Worm (Caenorhabditis elegans) whole organism, L4 larva: ENCODE measurements around the gene K08E7.4.

Experiments used
- F26F4.8 ChIP-seq: fragments of 200-800 bp; sonication (Bioruptor generic); conservative IDR thresholded peaks from 2 replicates; pipeline ENCODE4 v1.3.6; 2022; ENCODE audit warnings: missing genetic modification characterization, missing compliant biosample characterization
- F37D6.2 ChIP-seq: sonication (generic microtip); optimal IDR thresholded peaks from 2 replicates; lab custom pipeline; 2016; ENCODE audit warnings: mild to moderate bottlenecking, missing genetic modification characterization, missing compliant biosample characterization
- F44E2.7 ChIP-seq: fragments of 200-800 bp; sonication (Bioruptor generic); IDR thresholded peaks from 2 replicates; pipeline ENCODE4 v2.1.2; 2022; ENCODE audit warnings: missing genetic modification characterization, missing compliant biosample characterization
- F49E8.2 ChIP-seq: sonication (generic microtip); optimal IDR thresholded peaks from 2 replicates; lab custom pipeline; 2016; ENCODE audit warnings: missing compliant biosample characterization, mild to moderate bottlenecking, missing genetic modification characterization, borderline replicate concordance
- R02D3.7 ChIP-seq: fragments of 150-350 bp; sonication (generic microtip); optimal IDR thresholded peaks from 3 replicates; lab custom pipeline; 2014; ENCODE audit warnings: missing biosample characterization, missing genetic modification characterization
- T20F7.1 ChIP-seq: fragments of 200-800 bp; sonication (Bioruptor generic); optimal IDR thresholded peaks from 2 replicates; lab custom pipeline; 2018; ENCODE audit warnings: mild to moderate bottlenecking, missing genetic modification characterization, missing compliant biosample characterization
- Y48G9A.11 ChIP-seq: fragments of 200-800 bp; sonication (Bioruptor generic); IDR thresholded peaks from 2 replicates; pipeline ENCODE4 v1.3.6; 2022; ENCODE audit warnings: missing genetic modification reagents, missing genetic modification characterization, missing compliant biosample characterization
- Y5F2A.4 ChIP-seq: fragments of 200-800 bp; sonication (Bioruptor generic); optimal IDR thresholded peaks from 2 replicates; lab custom pipeline; 2018; ENCODE audit warnings: mild to moderate bottlenecking, missing genetic modification characterization, missing compliant biosample characterization
- ZK337.2 ChIP-seq: fragments of 200-800 bp; sonication (Bioruptor generic); IDR thresholded peaks from 2 replicates; pipeline ENCODE4 v1.3.6; 2022; ENCODE audit warnings: missing genetic modification reagents, missing genetic modification characterization, missing compliant biosample characterization
- aha-1 ChIP-seq: fragments of 150-350 bp; peaks from one replicate; lab custom pipeline; 2014; ENCODE audit warnings: missing biosample characterization, missing genetic modification characterization
- attf-4 ChIP-seq: sonication (generic microtip); optimal IDR thresholded peaks from 3 replicates; lab custom pipeline; 2017; ENCODE audit warnings: missing biosample characterization, missing genetic modification characterization
- ceh-20 ChIP-seq: fragments of 200-800 bp; sonication (Bioruptor generic); IDR thresholded peaks from 2 replicates; pipeline ENCODE4 v1.3.6; 2022; ENCODE audit warnings: missing genetic modification reagents, missing genetic modification characterization, missing compliant biosample characterization
- ceh-32 ChIP-seq: sonication (generic microtip); optimal IDR thresholded peaks from 2 replicates; lab custom pipeline; 2016; ENCODE audit warnings: mild to moderate bottlenecking, missing genetic modification characterization, missing compliant biosample characterization; ENCODE audit not compliant: poor library complexity
- ceh-82 ChIP-seq: sonication (generic microtip); optimal IDR thresholded peaks from 2 replicates; lab custom pipeline; 2017; ENCODE audit warnings: missing biosample characterization, missing genetic modification characterization
- ctbp-1 ChIP-seq: fragments of 200-800 bp; sonication (Bioruptor generic); IDR thresholded peaks from 2 replicates; pipeline ENCODE4 v1.3.6; 2022; ENCODE audit warnings: missing genetic modification reagents, missing genetic modification characterization, missing compliant biosample characterization
- dmd-8 ChIP-seq: fragments of 200-800 bp; sonication (Bioruptor generic); IDR thresholded peaks from 2 replicates; pipeline ENCODE4 v1.3.6; 2022; ENCODE audit warnings: missing genetic modification characterization, missing compliant biosample characterization
- dpl-1 ChIP-seq: fragments of 150-350 bp; optimal IDR thresholded peaks from 2 replicates; lab custom pipeline; 2014; ENCODE audit warnings: missing biosample characterization, missing genetic modification reagents, missing genetic modification characterization
- egl-43 ChIP-seq: fragments of 200-800 bp; sonication (Bioruptor generic); IDR thresholded peaks from 2 replicates; pipeline ENCODE4 v1.3.6; 2022; ENCODE audit warnings: missing genetic modification reagents, missing genetic modification characterization, missing compliant biosample characterization
- fkh-10 ChIP-seq: fragments of 150-350 bp; optimal IDR thresholded peaks from 2 replicates; lab custom pipeline; 2014; ENCODE audit warnings: missing biosample characterization, missing genetic modification reagents, missing genetic modification characterization
- fos-1 ChIP-seq: fragments of 150-350 bp; optimal IDR thresholded peaks from 2 replicates; lab custom pipeline; 2014; ENCODE audit warnings: missing biosample characterization, missing genetic modification characterization
- gei-8 ChIP-seq: fragments of 200-800 bp; sonication (Bioruptor generic); optimal IDR thresholded peaks from 2 replicates; lab custom pipeline; 2018; ENCODE audit warnings: mild to moderate bottlenecking, missing genetic modification characterization, missing compliant biosample characterization
- hlh-11 ChIP-seq: fragments of 200-800 bp; sonication (Bioruptor generic); optimal IDR thresholded peaks from 2 replicates; lab custom pipeline; 2018; ENCODE audit warnings: mild to moderate bottlenecking, missing genetic modification characterization, missing compliant biosample characterization
- jun-1 ChIP-seq: fragments of 150-350 bp; optimal IDR thresholded peaks from 2 replicates; lab custom pipeline; 2014; ENCODE audit warnings: missing biosample characterization, missing genetic modification reagents, missing genetic modification characterization
- lim-7 ChIP-seq: fragments of 200-800 bp; sonication (Bioruptor generic); IDR thresholded peaks from 2 replicates; pipeline ENCODE4 v1.3.6; 2022; ENCODE audit warnings: missing genetic modification characterization, missing compliant biosample characterization
- lin-15B ChIP-seq: fragments of 150-350 bp; sonication (generic microtip); optimal IDR thresholded peaks from 3 replicates; lab custom pipeline; 2014; ENCODE audit warnings: missing biosample characterization, missing genetic modification characterization
- lir-3 ChIP-seq: sonication (generic microtip); optimal IDR thresholded peaks from 2 replicates; lab custom pipeline; 2016; ENCODE audit warnings: mild to moderate bottlenecking, missing genetic modification characterization, missing compliant biosample characterization
- lsy-2 ChIP-seq, 2 experiments: fragments of 150-350 bp in 1 of 2; sonication (generic microtip) in 1 of 2; optimal IDR thresholded peaks; 2 replicates each; lab custom pipeline; 2014 to 2017; ENCODE audit warnings: missing biosample characterization in 2 of 2, missing genetic modification characterization in 2 of 2
- madf-5 ChIP-seq, 2 experiments: fragments of 200-800 bp; sonication (Bioruptor generic); IDR thresholded peaks; 2 replicates each; pipeline ENCODE4 v1.3.6; 2022; ENCODE audit warnings: missing compliant biosample characterization in 2 of 2, missing genetic modification characterization in 2 of 2
- madf-9 ChIP-seq: fragments of 200-800 bp; sonication (Bioruptor generic); conservative IDR thresholded peaks from 2 replicates; pipeline ENCODE4 v1.3.6; 2022; ENCODE audit warnings: missing genetic modification reagents, missing genetic modification characterization, missing compliant biosample characterization
- mdt-29 ChIP-seq: fragments of 200-800 bp; sonication (Bioruptor generic); IDR thresholded peaks from 2 replicates; pipeline ENCODE4 v1.3.6; 2022; ENCODE audit warnings: missing genetic modification reagents, missing genetic modification characterization, missing compliant biosample characterization
- mep-1 ChIP-seq: fragments of 150-350 bp; sonication (generic microtip); optimal IDR thresholded peaks from 3 replicates; lab custom pipeline; 2014; ENCODE audit warnings: missing biosample characterization, missing genetic modification characterization
- nhr-237 ChIP-seq: sonication (generic microtip); optimal IDR thresholded peaks from 2 replicates; lab custom pipeline; 2017; ENCODE audit warnings: missing biosample characterization, missing genetic modification characterization
- nhr-25 ChIP-seq: sonication (generic microtip); optimal IDR thresholded peaks from 2 replicates; lab custom pipeline; 2017; ENCODE audit warnings: missing genetic modification characterization, mild to moderate bottlenecking, missing compliant biosample characterization, antibody characterized with exemption, moderate library complexity, borderline replicate concordance; ENCODE audit not compliant: insufficient read depth
- nhr-42 ChIP-seq: fragments of 200-800 bp; sonication (Bioruptor generic); IDR thresholded peaks from 2 replicates; pipeline ENCODE4 v1.3.6; 2022; ENCODE audit warnings: missing genetic modification characterization, missing compliant biosample characterization
- php-3 ChIP-seq: fragments of 200-800 bp; sonication (Bioruptor generic); IDR thresholded peaks from 2 replicates; pipeline ENCODE4 v1.3.6; 2022; ENCODE audit warnings: missing genetic modification reagents, missing genetic modification characterization, missing compliant biosample characterization
- sdz-12 ChIP-seq: fragments of 200-800 bp; sonication (Bioruptor generic); optimal IDR thresholded peaks from 2 replicates; lab custom pipeline; 2018; ENCODE audit warnings: mild to moderate bottlenecking, missing genetic modification characterization, missing compliant biosample characterization
- set-16 ChIP-seq: fragments of 200-800 bp; sonication (Bioruptor generic); IDR thresholded peaks from 2 replicates; pipeline ENCODE4 v1.3.6; 2022; ENCODE audit warnings: missing genetic modification reagents, missing genetic modification characterization, missing compliant biosample characterization
- skn-1 ChIP-seq: fragments of 150-350 bp; optimal IDR thresholded peaks from 2 replicates; lab custom pipeline; 2014; ENCODE audit warnings: missing biosample characterization, missing genetic modification characterization
- snpc-4 ChIP-seq: fragments of 150-350 bp; optimal IDR thresholded peaks from 2 replicates; lab custom pipeline; 2014; ENCODE audit warnings: missing biosample characterization, missing genetic modification characterization
- spr-1 ChIP-seq: sonication (generic microtip); optimal IDR thresholded peaks from 2 replicates; lab custom pipeline; 2016; ENCODE audit warnings: mild to moderate bottlenecking, missing genetic modification characterization, missing compliant biosample characterization
- spr-3 ChIP-seq: fragments of 200-800 bp; sonication (Bioruptor generic); optimal IDR thresholded peaks from 2 replicates; lab custom pipeline; 2018; ENCODE audit warnings: mild to moderate bottlenecking, missing genetic modification characterization, missing compliant biosample characterization
- unc-62 ChIP-seq, 3 experiments: fragments of 150-350 bp in 1 of 3; sonication (generic microtip); optimal IDR thresholded peaks in 2 of 3; peaks in 1 of 3; 1 replicate in 1 of 3; 2 replicates in 2 of 3; lab custom pipeline; 2014 to 2017; ENCODE audit warnings: missing biosample characterization in 3 of 3, missing genetic modification characterization in 3 of 3, missing genetic modification reagents in 3 of 3, missing genotype in 1 of 3
- zip-2 ChIP-seq: fragments of 150-350 bp; optimal IDR thresholded peaks from 2 replicates; lab custom pipeline; 2014; ENCODE audit warnings: missing biosample characterization, missing genetic modification characterization
- ztf-11 ChIP-seq: fragments of 150-350 bp; optimal IDR thresholded peaks from 2 replicates; lab custom pipeline; 2014; ENCODE audit warnings: missing biosample characterization, missing genetic modification characterization
- ztf-7 ChIP-seq: fragments of 150-350 bp; optimal IDR thresholded peaks from 2 replicates; lab custom pipeline; 2014; ENCODE audit warnings: missing biosample characterization, missing genetic modification characterization

K08E7.4 gene

DNA sequence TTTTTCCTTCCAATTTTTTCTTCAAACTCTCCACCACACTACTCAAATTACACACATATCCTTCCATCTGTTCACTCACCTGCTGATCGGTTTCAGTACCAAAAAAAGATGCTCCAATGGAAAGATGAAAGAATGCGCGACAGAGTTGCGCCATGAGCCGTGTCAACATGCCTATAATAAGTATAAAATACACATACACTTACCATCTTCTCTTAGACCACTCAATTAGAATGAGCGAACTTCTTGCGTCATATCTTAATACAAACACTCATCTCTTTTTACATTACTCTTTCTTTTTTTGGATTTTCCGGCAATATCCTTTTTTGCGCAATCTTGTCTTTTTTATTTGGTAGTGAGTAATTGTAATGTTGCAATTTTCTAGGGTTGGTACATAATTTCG lies 33.3 kb downstream of the K08E7.4 start:
- TF ChIP-seq ceh-32 (no peak), sdz-12 (GFP tag; lab: Kevin White, UChicago) (no peak), spr-3 (GFP tag; lab: Kevin White, UChicago) (no peak), R02D3.7 (tag; lab: Kevin White, UChicago) (no peak), unc-62 (GFP tag; optimal IDR thresholded peaks at IDR 0.05 in 1 of 2; lab: Kevin White, UChicago) (peak in 1 of 2 experiments; percentile 57), unc-62 (tag; optimal IDR thresholded peaks at IDR 0.05; lab: Kevin White, UChicago) (no peak), aha-1 (tag; lab: Kevin White, UChicago) (peak; percentile 67)

DNA sequence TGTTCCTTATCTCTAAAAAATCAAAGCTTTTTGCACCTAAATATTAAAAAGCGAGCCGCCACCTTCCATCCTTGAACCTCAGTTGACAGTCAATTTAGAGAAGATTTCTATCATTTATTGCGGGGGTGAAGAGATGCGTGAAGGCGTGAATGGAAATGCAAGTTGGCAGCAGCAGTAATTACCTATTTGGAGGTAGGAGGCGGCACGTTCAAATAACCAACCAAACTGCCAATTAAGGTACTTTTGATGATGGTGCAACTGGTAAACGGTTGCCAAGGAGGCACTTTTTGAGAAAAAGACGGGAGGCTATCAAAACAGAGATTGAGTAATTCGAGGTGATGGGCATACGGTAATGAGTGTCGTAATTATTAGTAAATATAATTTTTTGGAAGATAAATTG lies 34.6 kb downstream of the K08E7.4 start:
- TF ChIP-seq skn-1 (tag; lab: Kevin White, UChicago) (no peak), nhr-42 (GFP tag; lab: Robert Waterston, UW) (no peak), lin-15B (tag; lab: Kevin White, UChicago) (no peak), fos-1 (tag; lab: Kevin White, UChicago) (no peak), mdt-29 (GFP tag; lab: Robert Waterston, UW) (no peak), nhr-25 (tag; lab: Kevin White, UChicago) (no peak), lim-7 (GFP tag; lab: Robert Waterston, UW) (no peak), php-3 (GFP tag; lab: Robert Waterston, UW) (no peak)

DNA sequence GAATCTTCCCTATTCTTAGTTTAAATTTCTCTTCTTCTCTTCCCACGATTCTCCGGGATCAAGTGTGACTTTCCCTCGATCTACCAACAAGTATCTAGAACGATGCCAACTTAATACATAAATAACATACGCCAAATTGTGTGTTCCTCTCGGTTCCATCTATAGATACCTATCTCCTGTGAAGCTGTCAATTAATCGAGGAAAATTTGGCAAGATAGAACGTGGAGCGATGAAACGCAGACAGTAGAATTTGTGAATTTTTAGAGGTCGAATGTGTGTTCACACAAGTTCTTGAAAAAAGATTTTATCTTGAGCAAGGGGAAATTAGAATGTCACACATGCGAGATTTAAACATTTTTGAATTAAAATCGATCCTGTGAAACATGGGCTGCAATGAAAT lies 39.5 kb downstream of the K08E7.4 start:
- no peak for TF ChIP-seq zip-2
- TF ChIP-seq aha-1 (tag; lab: Kevin White, UChicago) = peak; percentile 21

DNA sequence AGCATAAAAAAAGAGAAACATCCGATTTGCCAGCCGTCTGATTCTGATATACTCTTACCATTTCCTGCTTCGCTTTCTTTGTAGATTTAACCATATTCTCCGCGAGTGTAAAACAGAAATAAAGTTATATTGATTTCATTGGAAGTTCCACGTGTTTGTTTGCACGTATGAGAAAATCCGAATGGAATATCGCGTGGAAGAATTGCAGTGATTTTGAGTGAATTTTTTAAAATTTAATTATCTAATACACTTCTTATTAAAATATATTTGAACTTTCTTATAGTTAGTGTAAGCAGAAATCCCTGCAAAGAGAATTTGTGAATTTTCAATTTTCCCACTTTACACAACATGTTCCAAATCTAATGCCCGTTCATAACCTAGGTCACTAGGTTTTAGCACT lies 39.9 kb downstream of the K08E7.4 start, which contains the start of gene F53B2.5:
TSS of gene F53B2.5 (minus strand) at position 101 of the 400 bp plus-strand sequence.
- TF ChIP-seq F26F4.8 (GFP tag; lab: Robert Waterston, UW) (no peak), ztf-7 (no peak), nhr-237 (tag; lab: Kevin White, UChicago) (no peak), jun-1 (no peak), ctbp-1 (GFP tag; lab: Robert Waterston, UW) (no peak), gei-8 (GFP tag; lab: Kevin White, UChicago) (no peak), madf-5 (GFP tag; IDR thresholded peaks at IDR 0.05; lab: Robert Waterston, UW) (no peak), attf-4 (tag; lab: Kevin White, UChicago) (no peak), set-16 (GFP tag; lab: Robert Waterston, UW) (no peak)

DNA sequence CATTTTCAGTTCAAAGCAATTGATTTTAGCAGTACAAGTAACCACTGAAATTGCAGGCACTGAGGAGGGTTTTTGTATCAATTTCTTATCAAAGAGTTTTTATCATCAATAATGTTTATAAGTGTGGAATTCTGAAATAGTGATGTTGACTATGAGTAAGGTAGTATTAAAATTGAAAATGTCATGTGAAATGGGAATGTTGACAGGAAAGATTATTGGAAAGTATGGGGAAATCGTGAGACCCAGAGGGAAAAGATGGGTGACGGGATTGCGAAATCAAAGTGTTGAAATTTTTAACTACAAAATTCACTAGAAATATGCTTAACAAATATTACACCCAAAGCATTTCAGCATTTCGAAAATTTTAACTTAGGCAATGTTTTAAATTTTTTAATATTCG lies 43.7 kb downstream of the K08E7.4 start, which contains the start of gene F53B2.8:
TSS of gene F53B2.8 (minus strand) at position 180 of the 400 bp plus-strand sequence.
- TF ChIP-seq Y48G9A.11 (GFP tag; lab: Robert Waterston, UW) (no peak), ztf-11 (tag; lab: Kevin White, UChicago) (no peak), egl-43 (GFP tag; lab: Robert Waterston, UW) (no peak), lir-3 (no peak), dmd-8 (no peak), lsy-2 (tag; optimal IDR thresholded peaks at IDR 0.05; lab: Kevin White, UChicago) (peak; percentile 17 to 37), snpc-4 (tag; lab: Kevin White, UChicago) (no peak), fkh-10 (GFP tag; lab: Kevin White, UChicago) (no peak), dpl-1 (GFP tag; lab: Kevin White, UChicago) (peak; percentile 15), madf-9 (GFP tag; lab: Robert Waterston, UW) (no peak), zip-2 (no peak), mep-1 (no peak), Y5F2A.4 (GFP tag; lab: Kevin White, UChicago) (no peak), gei-8 (GFP tag; lab: Kevin White, UChicago) (no peak), ZK337.2 (GFP tag; lab: Robert Waterston, UW) (no peak), F44E2.7 (GFP tag; lab: Robert Waterston, UW) (no peak), T20F7.1 (GFP tag; lab: Kevin White, UChicago) (peak; percentile 50), spr-1 (no peak), jun-1 (no peak), F49E8.2 (no peak), F37D6.2 (tag; lab: Kevin White, UChicago) (no peak), nhr-237 (tag; lab: Kevin White, UChicago) (no peak), hlh-11 (tag; lab: Kevin White, UChicago) (peak; percentile 75), ctbp-1 (GFP tag; lab: Robert Waterston, UW) (no peak), ceh-82 (tag; lab: Kevin White, UChicago) (no peak), ceh-20 (GFP tag; lab: Robert Waterston, UW) (no peak)
